Fruit fly (Drosophila melanogaster): Measurements from ENCODE around the gene Ziz.

The Ziz gene

DNA sequence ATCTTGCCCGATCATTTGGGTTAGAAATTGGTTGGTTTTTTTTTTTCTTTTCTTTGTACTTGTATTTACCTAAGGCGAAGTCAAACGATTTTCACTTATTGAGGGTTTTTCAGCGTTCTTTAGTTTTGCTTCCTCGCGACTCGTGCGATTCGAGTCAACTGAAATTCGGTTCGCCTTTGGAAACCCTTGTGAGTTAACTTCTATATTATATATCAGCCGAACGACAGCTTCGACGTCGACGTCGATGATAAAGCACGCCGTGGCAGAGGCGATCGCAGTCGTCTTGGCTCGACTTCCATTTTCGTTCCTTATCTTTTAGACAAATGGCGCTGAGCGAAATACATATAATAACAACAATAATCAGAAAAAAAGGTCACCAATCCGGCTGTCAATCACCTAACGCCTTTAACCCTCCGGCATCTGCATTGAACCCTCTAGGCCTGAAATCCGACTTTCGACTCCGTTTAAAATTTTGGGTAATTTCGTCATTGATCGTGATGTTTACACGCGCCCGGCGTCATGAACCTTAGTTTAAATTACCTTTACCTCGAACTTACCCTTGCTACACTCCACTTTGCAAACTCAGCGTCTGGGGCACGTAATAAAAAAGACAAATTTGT, 62.7 kb downstream of the Ziz start, which contains the start of gene CG5958:
Gene CG5958 (minus strand): TSS at position 180 of the 620 bp plus-strand sequence.
- TF ChIP-seq fd59A (GFP tag; optimal IDR thresholded peaks at IDR 0.05) (no peak), CG11902 (GFP tag; optimal IDR thresholded peaks at IDR 0.05) (no peak), Eip78C (GFP tag) (peak; percentile 66), Sox15 (GFP tag; optimal IDR thresholded peaks at IDR 0.05) (no peak), Eip93F (GFP tag; optimal IDR thresholded peaks at IDR 0.05) (peak; percentile 84), vri (GFP tag; optimal IDR thresholded peaks at IDR 0.05) (peak; percentile 93), CG3919 (GFP tag; optimal IDR thresholded peaks at IDR 0.05) (peak; percentile 8), Gug (GFP tag; IDR thresholded peaks at IDR 0.05) (no peak), svp (GFP tag) (peak; percentile 99)

DNA sequence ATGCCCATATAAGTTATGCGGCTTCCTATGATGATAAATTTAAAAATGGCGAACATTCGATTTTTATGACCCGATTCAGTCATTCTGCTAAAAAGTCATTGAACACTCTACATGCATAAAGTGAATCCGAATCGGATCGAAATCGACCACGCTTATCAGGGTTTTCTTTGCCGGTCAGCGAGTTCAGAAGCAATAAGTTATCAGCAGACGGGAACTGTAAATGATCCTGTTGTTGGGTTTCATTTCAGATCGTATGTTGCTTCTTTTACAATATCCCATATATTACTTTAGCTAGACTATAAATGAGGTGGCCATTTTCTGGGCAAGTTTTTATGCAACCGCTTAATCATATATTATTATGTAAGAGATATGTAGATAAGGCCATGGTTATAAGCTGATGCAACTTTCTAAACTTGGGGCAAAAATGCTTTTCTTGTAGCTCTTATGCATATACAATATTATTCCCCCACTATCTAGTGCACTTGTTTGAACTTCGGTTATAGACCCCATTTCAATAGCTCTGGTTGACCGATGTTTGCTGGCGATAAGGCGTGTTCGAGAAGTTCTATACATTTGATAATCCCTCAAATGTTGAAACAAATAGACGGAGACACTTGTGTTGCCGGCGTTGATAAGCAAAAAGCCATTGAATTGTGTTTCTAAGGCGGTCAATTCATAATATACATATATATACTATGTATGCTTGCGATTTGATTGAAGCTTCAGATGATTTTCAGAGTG, 64.1 kb downstream of the Ziz start:
- TF ChIP-seq CG6276 (GFP tag; optimal IDR thresholded peaks at IDR 0.05) (peak; percentile 25), vri (GFP tag; optimal IDR thresholded peaks at IDR 0.05) (peak; percentile 62), spab (GFP tag; optimal IDR thresholded peaks at IDR 0.05) (no peak), svp (GFP tag) (peak; percentile 96)

DNA sequence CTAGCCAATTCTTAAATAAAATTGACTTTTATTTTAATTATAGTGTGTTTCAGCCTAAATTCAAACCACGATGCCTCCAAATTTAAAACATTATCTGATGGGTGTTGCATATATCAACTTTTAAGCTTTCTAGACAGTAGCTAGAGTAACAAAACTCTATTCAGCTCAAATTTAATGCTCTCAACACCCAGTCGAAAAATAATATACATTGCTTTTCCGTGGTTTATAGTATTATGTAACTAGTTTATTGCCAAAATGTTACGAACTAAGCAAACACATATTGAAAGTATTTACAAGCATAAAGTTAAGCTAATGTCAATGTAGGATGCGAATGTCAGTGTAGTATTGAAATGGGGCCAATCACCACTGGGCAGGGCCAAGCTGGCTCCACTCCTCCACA, 65.8 kb downstream of the Ziz start:
- no peak for TF ChIP-seq CG34406 (GFP tag; optimal IDR thresholded peaks at IDR 0.05)
- TF ChIP-seq CG3919 (GFP tag; optimal IDR thresholded peaks at IDR 0.05) = no peak
- no peak for TF ChIP-seq acj6 (GFP tag; optimal IDR thresholded peaks at IDR 0.05)
- TF ChIP-seq Eip93F (GFP tag; optimal IDR thresholded peaks at IDR 0.05) = no peak
- TF ChIP-seq eg (GFP tag; IDR thresholded peaks at IDR 0.05) = no peak
- no peak for TF ChIP-seq esn (GFP tag; optimal IDR thresholded peaks at IDR 0.05)
- TF ChIP-seq vri (GFP tag; optimal IDR thresholded peaks at IDR 0.05) = no peak
- no peak for TF ChIP-seq Blimp-1 (GFP tag; optimal IDR thresholded peaks at IDR 0.05)
- no peak for TF ChIP-seq Hr39 (GFP tag; optimal IDR thresholded peaks at IDR 0.05)
- TF ChIP-seq Sox15 (GFP tag; optimal IDR thresholded peaks at IDR 0.05) = no peak
- TF ChIP-seq svp (GFP tag) = no peak
- TF ChIP-seq Sox14 (GFP tag; optimal IDR thresholded peaks at IDR 0.05) = no peak
- no peak for TF ChIP-seq CG7368 (GFP tag; optimal IDR thresholded peaks at IDR 0.05)
- no peak for TF ChIP-seq Ets96B (tag; optimal IDR thresholded peaks at IDR 0.05)

DNA sequence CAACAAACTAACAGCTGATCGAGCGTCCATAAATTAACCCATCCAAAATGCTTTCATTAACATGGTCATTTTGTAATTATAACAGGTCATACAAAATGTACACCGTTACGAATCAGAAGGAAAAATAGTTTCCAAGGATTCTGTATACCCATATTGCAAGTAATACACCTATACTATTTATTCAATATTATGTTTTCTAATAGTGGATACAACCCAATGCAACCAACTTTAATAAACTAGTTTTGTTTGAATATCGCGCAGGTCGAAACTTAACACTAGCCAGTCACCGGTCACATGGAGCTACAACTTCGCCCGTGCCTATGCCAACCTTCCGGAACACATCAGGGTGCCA, 68.3 kb downstream of the Ziz start:
- no peak for TF ChIP-seq CG4318 (GFP tag; optimal IDR thresholded peaks at IDR 0.05)

dm6 chr2L:7427067-7427785, 68.9 kb downstream of the Ziz start:
- TF ChIP-seq CG15336 (GFP tag; IDR thresholded peaks at IDR 0.05) (no peak), fkh (GFP tag; optimal IDR thresholded peaks at IDR 0.05) (peak; percentile 61)

DNA sequence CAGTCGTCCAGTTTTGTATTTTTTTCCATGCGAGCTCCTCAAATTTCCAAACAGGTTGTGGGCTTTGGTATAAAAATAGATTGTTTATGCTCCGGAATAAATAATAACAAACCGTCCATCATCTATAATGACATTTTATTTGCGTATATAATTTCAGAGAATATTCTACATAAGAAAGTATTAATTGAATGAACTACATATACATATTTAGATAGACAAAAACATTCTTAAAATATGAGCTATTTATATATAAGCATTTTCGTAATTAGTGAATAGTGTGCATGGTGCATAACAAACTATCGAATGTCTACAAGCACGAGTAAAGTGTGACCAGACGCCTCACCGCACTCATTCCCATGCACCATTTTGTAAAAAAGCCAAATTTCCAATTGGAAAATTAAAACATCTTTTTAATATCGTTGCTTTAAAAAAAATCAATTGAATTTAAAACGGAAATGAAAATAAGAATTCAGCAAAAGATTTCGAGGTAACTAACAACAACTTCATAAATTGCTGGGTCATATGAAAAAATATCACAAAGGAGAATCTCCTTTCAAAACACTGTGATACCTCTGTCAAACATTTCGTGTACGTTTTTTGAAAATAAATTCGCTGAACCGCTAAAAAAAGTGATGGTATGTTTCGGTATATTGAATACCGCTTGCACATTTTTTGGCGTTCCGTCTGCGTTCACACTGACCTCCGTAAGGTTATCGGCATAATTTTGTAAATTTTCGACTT, 69.6 kb downstream of the Ziz start, which contains the start of gene muc:
Gene muc (plus strand): TSS at position 541 of the 741 bp plus-strand sequence.
- TF ChIP-seq esn (GFP tag; optimal IDR thresholded peaks at IDR 0.05) (peak; percentile 31), CG3032 (tag; optimal IDR thresholded peaks at IDR 0.05) (peak; percentile 39), dsx (GFP tag; optimal IDR thresholded peaks at IDR 0.05; ENCODE audit: poor library complexity, severe bottlenecking) (peak; percentile 13), Sox15 (GFP tag; optimal IDR thresholded peaks at IDR 0.05) (peak; percentile 14), acj6 (GFP tag; optimal IDR thresholded peaks at IDR 0.05) (no peak), CG16779 (tag; optimal IDR thresholded peaks at IDR 0.05) (no peak), net (GFP tag; optimal IDR thresholded peaks at IDR 0.05) (no peak), CG10669 (GFP tag; optimal IDR thresholded peaks at IDR 0.05) (peak; percentile 2), CG3919 (GFP tag; optimal IDR thresholded peaks at IDR 0.05) (peak; percentile 27), eg (GFP tag; IDR thresholded peaks at IDR 0.05) (peak; percentile 42; the same call in 2 of the 3 replicates), CG1621 (tag; optimal IDR thresholded peaks at IDR 0.05) (no peak), CG6163 (GFP tag; IDR thresholded peaks at IDR 0.05) (no peak), fkh (GFP tag; optimal IDR thresholded peaks at IDR 0.05) (no peak), topi (GFP tag; optimal IDR thresholded peaks at IDR 0.05) (peak; percentile 3), Eip93F (GFP tag; optimal IDR thresholded peaks at IDR 0.05) (peak; percentile 1), Smox (GFP tag; optimal IDR thresholded peaks at IDR 0.05) (peak; percentile 59), Lpt (GFP tag; optimal IDR thresholded peaks at IDR 0.05) (no peak), Blimp-1 (GFP tag; optimal IDR thresholded peaks at IDR 0.05) (no peak), salr (GFP tag; optimal IDR thresholded peaks at IDR 0.05) (peak in 1 of 2 experiments; percentile 8), vri (GFP tag; optimal IDR thresholded peaks at IDR 0.05) (no peak), CG8119 (GFP tag; IDR thresholded peaks at IDR 0.05) (no peak), CG32006 (GFP tag; optimal IDR thresholded peaks at IDR 0.05) (peak; percentile 27)
